Fruit fly (Drosophila melanogaster) whole organism, embryonic: ENCODE measurements around the gene Pxd.

Experiments used
- ATbp ChIP-seq: fragments of 200-800 bp; sonication (Bioruptor generic); optimal IDR thresholded peaks from 2 replicates; lab custom pipeline; 2017; ENCODE audit warnings: missing biosample characterization, mild to moderate bottlenecking, missing genetic modification characterization, missing genetic modification reagents
- Antp ChIP-seq: fragments of 200-800 bp; sonication (Bioruptor generic); optimal IDR thresholded peaks from 3 replicates; lab custom pipeline; 2016; ENCODE audit warnings: missing biosample characterization, missing genetic modification characterization
- Blimp-1 ChIP-seq: fragments of 200-800 bp; sonication (Bioruptor generic); optimal IDR thresholded peaks from 3 replicates; lab custom pipeline; 2018; ENCODE audit warnings: missing biosample characterization, missing genetic modification characterization, mild to moderate bottlenecking, moderate library complexity, missing genetic modification reagents
- CG10979 ChIP-seq: fragments of 200-800 bp; sonication (Bioruptor generic); optimal IDR thresholded peaks from 2 replicates; lab custom pipeline; 2018; ENCODE audit warnings: missing biosample characterization, mild to moderate bottlenecking, missing genetic modification characterization, moderate library complexity
- CG12155 ChIP-seq: fragments of 200-800 bp; sonication (Bioruptor generic); optimal IDR thresholded peaks from 3 replicates; lab custom pipeline; 2016; ENCODE audit warnings: missing biosample characterization, missing genetic modification characterization
- CG12659 ChIP-seq: fragments of 200-800 bp; sonication (Bioruptor generic); optimal IDR thresholded peaks from 3 replicates; lab custom pipeline; 2017; ENCODE audit warnings: mild to moderate bottlenecking, missing biosample characterization, missing genetic modification reagents, missing genetic modification characterization
- CG12769 ChIP-seq: fragments of 200-800 bp; sonication (Bioruptor generic); optimal IDR thresholded peaks from 2 replicates; lab custom pipeline; 2019; ENCODE audit warnings: missing biosample characterization, mild to moderate bottlenecking, missing genetic modification characterization, moderate library complexity
- CG1832 ChIP-seq: fragments of 200-800 bp; sonication (Bioruptor generic); optimal IDR thresholded peaks from 2 replicates; lab custom pipeline; 2017; ENCODE audit warnings: missing biosample characterization, mild to moderate bottlenecking, missing genetic modification characterization, inconsistent platforms
- CG2129 ChIP-seq: fragments of 200-800 bp; sonication (Bioruptor generic); IDR thresholded peaks from 2 replicates; pipeline ENCODE4 v1.3.6; 2022; ENCODE audit warnings: missing biosample characterization, missing genetic modification characterization; ENCODE audit not compliant: partially characterized antibody
- CG2678 ChIP-seq: fragments of 200-800 bp; sonication (Bioruptor generic); optimal IDR thresholded peaks from 3 replicates; lab custom pipeline; 2019; ENCODE audit warnings: missing biosample characterization, mild to moderate bottlenecking, missing genetic modification characterization, moderate library complexity
- CG30403 ChIP-seq: fragments of 200-800 bp; sonication (Bioruptor generic); optimal IDR thresholded peaks from 3 replicates; lab custom pipeline; 2016; ENCODE audit warnings: missing biosample characterization, missing genetic modification characterization
- CG31365 ChIP-seq: fragments of 200-800 bp; sonication (Bioruptor generic); optimal IDR thresholded peaks from 2 replicates; lab custom pipeline; 2018; ENCODE audit warnings: missing biosample characterization, mild to moderate bottlenecking, missing genetic modification characterization
- CG33557 ChIP-seq: fragments of 200-800 bp; sonication (Bioruptor generic); optimal IDR thresholded peaks from 2 replicates; lab custom pipeline; 2019; ENCODE audit warnings: missing biosample characterization, mild to moderate bottlenecking, missing genetic modification characterization, moderate library complexity
- CG5245 ChIP-seq: fragments of 200-800 bp; sonication (Bioruptor generic); optimal IDR thresholded peaks from 3 replicates; lab custom pipeline; 2016; ENCODE audit warnings: missing biosample characterization, missing genetic modification characterization
- CG7271 ChIP-seq: fragments of 200-800 bp; sonication (Bioruptor generic); optimal IDR thresholded peaks from 2 replicates; lab custom pipeline; 2018; ENCODE audit warnings: missing biosample characterization, mild to moderate bottlenecking, missing genetic modification characterization, moderate library complexity
- CG7556 ChIP-seq: fragments of 200-800 bp; sonication (Bioruptor generic); optimal IDR thresholded peaks from 2 replicates; lab custom pipeline; 2017; ENCODE audit warnings: missing biosample characterization, mild to moderate bottlenecking, missing genetic modification characterization
- CG8388 ChIP-seq: fragments of 200-800 bp; sonication (Bioruptor generic); optimal IDR thresholded peaks from 2 replicates; lab custom pipeline; 2019; ENCODE audit warnings: missing biosample characterization, mild to moderate bottlenecking, missing genetic modification characterization, moderate library complexity
- CG9609 ChIP-seq: fragments of 200-800 bp; sonication (Bioruptor generic); optimal IDR thresholded peaks from 3 replicates; lab custom pipeline; 2016; ENCODE audit warnings: missing biosample characterization, missing genetic modification characterization
- Camta ChIP-seq: fragments of 200-800 bp; sonication (Bioruptor generic); optimal IDR thresholded peaks from 2 replicates; lab custom pipeline; 2016; ENCODE audit warnings: missing biosample characterization, missing genetic modification characterization
- E2f1 ChIP-seq: fragments of 200-800 bp; sonication (Bioruptor generic); IDR thresholded peaks from 2 replicates; pipeline ENCODE4 v1.3.6; 2022; ENCODE audit warnings: missing biosample characterization, missing genetic modification characterization
- Fer2 ChIP-seq: fragments of 200-800 bp; sonication (Bioruptor generic); optimal IDR thresholded peaks from 2 replicates; lab custom pipeline; 2018; ENCODE audit warnings: missing biosample characterization, mild to moderate bottlenecking, missing genetic modification characterization, moderate library complexity
- HHEX ChIP-seq: fragments of 200-800 bp; sonication (Bioruptor generic); optimal IDR thresholded peaks from 3 replicates; lab custom pipeline; 2017; ENCODE audit warnings: missing biosample characterization, mild to moderate bottlenecking, missing genetic modification characterization, missing genetic modification reagents
- Lpt ChIP-seq: fragments of >200 bp; optimal IDR thresholded peaks from 2 replicates; lab custom pipeline; 2018; ENCODE audit warnings: missing biosample characterization, missing genetic modification characterization
- MTF-1 ChIP-seq: fragments of 200-800 bp; sonication (Bioruptor generic); optimal IDR thresholded peaks from 2 replicates; lab custom pipeline; 2018; ENCODE audit warnings: missing biosample characterization, mild to moderate bottlenecking, missing genetic modification characterization, borderline replicate concordance
- Meics ChIP-seq: fragments of 200-800 bp; sonication (Bioruptor generic); optimal IDR thresholded peaks from 2 replicates; lab custom pipeline; 2017; ENCODE audit warnings: missing biosample characterization, mild to moderate bottlenecking, missing genetic modification characterization
- Ravus ChIP-seq: fragments of 200-800 bp; sonication (Bioruptor generic); IDR thresholded peaks from 2 replicates; pipeline ENCODE4 v1.3.6; 2022; ENCODE audit warnings: missing biosample characterization, missing genetic modification characterization
- Side ChIP-seq: fragments of 200-800 bp; sonication (Bioruptor generic); optimal IDR thresholded peaks from 2 replicates; lab custom pipeline; 2016; ENCODE audit warnings: missing biosample characterization, missing genetic modification characterization
- Six4 ChIP-seq: fragments of 200-800 bp; sonication (Bioruptor generic); optimal IDR thresholded peaks from 2 replicates; lab custom pipeline; 2016; ENCODE audit warnings: missing biosample characterization, missing genetic modification characterization
- Sox100B ChIP-seq: fragments of 200-800 bp; sonication (Bioruptor generic); optimal IDR thresholded peaks from 3 replicates; lab custom pipeline; 2018; ENCODE audit warnings: missing biosample characterization, mild to moderate bottlenecking, missing genetic modification characterization
- Taf1 ChIP-seq: fragments of 200-800 bp; sonication (Bioruptor generic); IDR thresholded peaks from 2 replicates; pipeline ENCODE4 v1.3.6; 2022; ENCODE audit warnings: missing biosample characterization, missing genetic modification characterization
- aop ChIP-seq: fragments of 200-800 bp; sonication (Bioruptor generic); IDR thresholded peaks from 2 replicates; pipeline ENCODE4 v1.3.6; 2022; ENCODE audit warnings: missing biosample characterization, missing genetic modification characterization
- dmrt99B ChIP-seq: fragments of 200-800 bp; sonication (Bioruptor generic); optimal IDR thresholded peaks from 2 replicates; lab custom pipeline; 2018; ENCODE audit warnings: missing biosample characterization, mild to moderate bottlenecking, missing genetic modification characterization, moderate library complexity
- en ChIP-seq: fragments of 200-800 bp; sonication (Bioruptor generic); optimal IDR thresholded peaks from 2 replicates; lab custom pipeline; 2016; ENCODE audit warnings: missing biosample characterization, missing genetic modification characterization
- exex ChIP-seq: fragments of 200-800 bp; sonication (Bioruptor generic); optimal IDR thresholded peaks from 4 replicates; lab custom pipeline; 2018; ENCODE audit warnings: missing biosample characterization, mild to moderate bottlenecking, missing genetic modification characterization, moderate library complexity
- gsb ChIP-seq: fragments of 200-800 bp; sonication (Bioruptor generic); IDR thresholded peaks from 2 replicates; pipeline ENCODE4 v1.3.6; 2022; ENCODE audit warnings: missing biosample characterization, missing genetic modification characterization
- luna ChIP-seq: fragments of 200-800 bp; sonication (Bioruptor generic); optimal IDR thresholded peaks from 2 replicates; lab custom pipeline; 2016; ENCODE audit warnings: missing biosample characterization, missing genetic modification characterization
- org-1 ChIP-seq: fragments of 200-800 bp; sonication (Bioruptor generic); optimal IDR thresholded peaks from 2 replicates; lab custom pipeline; 2017; ENCODE audit warnings: missing biosample characterization, missing genetic modification characterization
- repo ChIP-seq: fragments of 200-800 bp; sonication (Bioruptor generic); optimal IDR thresholded peaks from 2 replicates; lab custom pipeline; 2016; ENCODE audit warnings: missing biosample characterization, missing genetic modification characterization
- rib ChIP-seq: fragments of 200-800 bp; sonication (Bioruptor generic); IDR thresholded peaks from 2 replicates; pipeline ENCODE4 v1.3.6; 2022; ENCODE audit warnings: missing biosample characterization, missing genetic modification characterization
- sim ChIP-seq: fragments of 200-800 bp; sonication (Bioruptor generic); IDR thresholded peaks from 2 replicates; pipeline ENCODE4 v1.3.6; 2022; ENCODE audit warnings: missing biosample characterization, missing genetic modification characterization
- slbo ChIP-seq: fragments of 200-800 bp; sonication (Bioruptor generic); IDR thresholded peaks from 2 replicates; pipeline ENCODE4 v1.3.6; 2022; ENCODE audit warnings: missing biosample characterization, missing genetic modification characterization
- sob ChIP-seq: fragments of 200-800 bp; sonication (Bioruptor generic); IDR thresholded peaks from 2 replicates; pipeline ENCODE4 v1.3.6; 2022; ENCODE audit warnings: missing biosample characterization, missing genetic modification characterization
- stc ChIP-seq: fragments of 200-800 bp; sonication (Bioruptor generic); IDR thresholded peaks from 2 replicates; pipeline ENCODE4 v1.3.6; 2022; ENCODE audit warnings: missing biosample characterization, missing genetic modification characterization
- tio ChIP-seq: fragments of 200-800 bp; sonication (Bioruptor generic); optimal IDR thresholded peaks from 2 replicates; lab custom pipeline; 2017; ENCODE audit warnings: missing biosample characterization, missing genetic modification characterization, inconsistent platforms
- vvl ChIP-seq: fragments of 200-800 bp; sonication (Bioruptor generic); IDR thresholded peaks from 2 replicates; pipeline ENCODE4 v1.3.6; 2022; ENCODE audit warnings: missing biosample characterization, missing genetic modification characterization
- wor ChIP-seq: fragments of 200-800 bp; sonication (Bioruptor generic); IDR thresholded peaks from 2 replicates; pipeline ENCODE4 v1.3.6; 2022; ENCODE audit warnings: missing biosample characterization, missing genetic modification characterization

The Pxd gene

DNA sequence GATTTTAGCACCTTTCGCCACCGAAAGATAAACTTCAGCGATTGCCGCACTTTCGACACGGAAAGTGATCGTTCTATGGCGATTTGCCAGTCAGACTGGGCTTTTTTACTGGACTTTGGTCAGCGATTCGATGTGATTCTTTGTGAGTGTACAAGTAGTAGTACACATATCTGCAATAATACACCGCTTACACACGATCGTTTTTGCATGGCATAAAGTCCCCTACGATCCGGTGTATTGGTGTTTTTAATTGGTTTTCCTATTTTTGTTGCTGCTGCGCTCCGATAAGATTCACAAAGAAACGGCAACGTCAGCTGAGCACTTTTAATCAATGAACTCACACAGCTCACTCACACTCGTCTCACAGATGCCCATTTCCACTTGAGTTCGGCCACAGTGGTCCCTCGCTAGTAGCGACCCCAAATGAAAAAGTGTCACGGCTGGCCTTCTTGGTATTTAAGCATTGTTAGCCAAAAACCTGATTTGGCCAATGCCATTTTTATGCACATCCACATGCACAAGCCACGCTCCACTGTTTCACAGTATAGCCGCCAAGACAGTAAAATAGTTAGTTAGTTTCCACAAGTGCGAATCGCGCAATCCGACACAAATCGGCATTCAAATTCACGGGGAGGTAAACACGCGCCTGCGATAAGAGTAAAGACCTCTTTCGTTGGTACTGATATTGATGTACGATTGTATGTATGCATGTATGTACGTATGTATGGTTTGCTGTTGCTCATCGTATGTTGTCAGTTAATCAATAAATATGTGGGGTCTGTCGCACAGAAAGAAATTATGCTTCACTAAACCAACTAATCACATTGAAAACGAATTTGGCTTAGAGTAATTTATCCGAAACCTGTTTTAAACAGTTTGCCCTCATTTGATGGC, 27.9 kb upstream of the Pxd start (continued):
- peak; percentile 97 for TF ChIP-seq vvl (GFP tag; lab: Robert Waterston, UW)
- TF ChIP-seq aop (GFP tag; lab: Robert Waterston, UW) = peak; percentile 91
- TF ChIP-seq ATbp (GFP tag; lab: Kevin White, UChicago) = peak; percentile 80
- peak; percentile 94 for TF ChIP-seq CG12155 (GFP tag; lab: Kevin White, UChicago)
- TF ChIP-seq sob (GFP tag; lab: Robert Waterston, UW) = peak; percentile 99
- peak; percentile 63 for TF ChIP-seq CG8388 (GFP tag; lab: Kevin White, UChicago)
- peak; percentile 62 for TF ChIP-seq Six4 (GFP tag; lab: Kevin White, UChicago)
- peak; percentile 87 for TF ChIP-seq repo (GFP tag; lab: Kevin White, UChicago)
- peak; percentile 68 for TF ChIP-seq MTF-1 (GFP tag; lab: Kevin White, UChicago)
- TF ChIP-seq slbo (GFP tag; lab: Robert Waterston, UW) = peak; percentile 99
- peak; percentile 86 for TF ChIP-seq Camta (GFP tag; lab: Kevin White, UChicago)
- peak; percentile 94 for TF ChIP-seq CG12659 (GFP tag; lab: Kevin White, UChicago)
- TF ChIP-seq org-1 = peak; percentile 95
- TF ChIP-seq CG7556 (GFP tag; lab: Kevin White, UChicago) = peak; percentile 89

dm6 chr3R:16987220-16987923, 27.0 kb upstream of the Pxd start, which contains the start of gene CG18622:
Gene CG18622 (minus strand): TSS chr3R:16987732.
- TF ChIP-seq Taf1 (GFP tag; lab: Robert Waterston, UW) (no peak), CG33557 (GFP tag; lab: Kevin White, UChicago) (no peak), CG5245 (GFP tag; lab: Kevin White, UChicago) (no peak), CG1832 (GFP tag; lab: Kevin White, UChicago) (no peak), CG2678 (tag; lab: Kevin White, UChicago) (no peak), tio (GFP tag; lab: Kevin White, UChicago) (no peak), CG7271 (tag; lab: Kevin White, UChicago) (no peak), CG7556 (GFP tag; lab: Kevin White, UChicago) (no peak), CG2129 (GFP tag; lab: Robert Waterston, UW) (no peak), Antp (GFP tag; lab: Kevin White, UChicago) (no peak), Lpt (GFP tag; lab: Kevin White, UChicago) (no peak), gsb (no peak), Fer2 (no peak), exex (no peak), en (GFP tag; lab: Kevin White, UChicago) (no peak), sim (GFP tag; lab: Robert Waterston, UW) (no peak), dmrt99B (tag; lab: Kevin White, UChicago) (no peak), slbo (GFP tag; lab: Robert Waterston, UW) (0 out of 2 replicates have a peak, but pooled peaks have one; percentile 2), wor (GFP tag; lab: Robert Waterston, UW) (no peak), Sox100B (GFP tag; lab: Kevin White, UChicago) (peak; percentile 11), CG12769 (tag; lab: Kevin White, UChicago) (peak; percentile 54), Side (GFP tag; lab: Kevin White, UChicago) (no peak), rib (peak; percentile 64; the same call in 1 of the 2 replicates), Ravus (GFP tag; lab: Robert Waterston, UW) (no peak), E2f1 (GFP tag; lab: Robert Waterston, UW) (no peak), CG9609 (GFP tag; lab: Kevin White, UChicago) (no peak), CG31365 (no peak), luna (GFP tag; lab: Kevin White, UChicago) (no peak), CG30403 (GFP tag; lab: Kevin White, UChicago) (no peak), Blimp-1 (GFP tag; lab: Kevin White, UChicago) (peak; percentile 74), stc (no peak), HHEX (no peak), CG10979 (tag; lab: Kevin White, UChicago) (no peak), Meics (GFP tag; lab: Kevin White, UChicago) (no peak)
